Worm (Caenorhabditis elegans) whole organism, L2 larva: Measurements from ENCODE around the gene nas-4.

ENCODE experiments used
- R02D3.7 ChIP-seq: fragments of 150-350 bp; optimal IDR thresholded peaks from 2 replicates; lab custom pipeline; 2014; ENCODE audit warnings: missing biosample characterization, missing genetic modification characterization
- alr-1 ChIP-seq: fragments of 150-350 bp; optimal IDR thresholded peaks from 2 replicates; lab custom pipeline; 2014; ENCODE audit warnings: missing biosample characterization, missing genetic modification characterization
- ama-1 ChIP-seq: fragments of 150-350 bp; optimal IDR thresholded peaks from 2 replicates; lab custom pipeline; 2018; ENCODE audit warnings: inconsistent platforms
- blmp-1 ChIP-seq: sonication (generic microtip); optimal IDR thresholded peaks from 2 replicates; lab custom pipeline; 2017; ENCODE audit warnings: missing genetic modification characterization, mild to moderate bottlenecking, missing compliant biosample characterization, antibody characterized with exemption, moderate library complexity; ENCODE audit not compliant: insufficient read depth
- ceh-82 ChIP-seq: fragments of 150-350 bp; optimal IDR thresholded peaks from 2 replicates; lab custom pipeline; 2014; ENCODE audit warnings: missing biosample characterization, missing genetic modification characterization
- egl-27 ChIP-seq: sonication (generic microtip); optimal IDR thresholded peaks from 3 replicates; lab custom pipeline; 2017; ENCODE audit warnings: missing biosample characterization, missing genetic modification reagents, missing genetic modification characterization
- fos-1 ChIP-seq: fragments of 150-350 bp; optimal IDR thresholded peaks from 2 replicates; lab custom pipeline; 2014; ENCODE audit warnings: missing biosample characterization, missing genetic modification characterization
- mab-5 ChIP-seq: fragments of 150-350 bp; optimal IDR thresholded peaks from 2 replicates; lab custom pipeline; 2014; ENCODE audit warnings: missing biosample characterization, missing genetic modification characterization
- sma-3 ChIP-seq: sonication (generic microtip); optimal IDR thresholded peaks from 2 replicates; lab custom pipeline; 2016; ENCODE audit warnings: missing genetic modification reagents, missing genetic modification characterization, missing compliant biosample characterization
- unc-55 ChIP-seq: fragments of 150-350 bp; sonication (generic microtip); optimal IDR thresholded peaks from 3 replicates; lab custom pipeline; 2014; ENCODE audit warnings: missing biosample characterization, missing genetic modification reagents, missing genetic modification characterization
- unc-62 ChIP-seq: fragments of 150-350 bp; optimal IDR thresholded peaks from 2 replicates; lab custom pipeline; 2014; ENCODE audit warnings: missing biosample characterization, missing genetic modification reagents, missing genetic modification characterization
- zag-1 ChIP-seq: fragments of 150-350 bp; optimal IDR thresholded peaks from 2 replicates; lab custom pipeline; 2014; ENCODE audit warnings: missing biosample characterization, missing genetic modification characterization

DNA sequence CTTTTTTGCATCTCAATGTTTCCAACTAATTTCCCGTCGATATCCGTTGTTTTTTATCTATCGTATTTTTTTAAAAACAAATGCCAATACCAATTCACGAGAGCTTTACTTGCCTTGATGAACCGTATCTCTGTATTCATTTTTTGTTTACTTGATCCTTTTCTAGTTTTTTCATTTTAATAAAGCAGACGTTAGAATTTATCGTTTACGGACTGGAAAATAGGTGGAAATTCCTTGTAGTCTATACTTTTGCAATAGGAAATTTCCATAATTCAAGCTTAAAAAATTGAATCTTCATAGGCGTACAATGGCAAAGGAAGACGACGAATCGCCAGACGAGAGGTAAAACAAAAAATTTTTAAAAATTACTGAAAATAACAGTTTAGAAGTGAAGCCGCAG lies 44.4 kb upstream of the nas-4 start, which contains the start of gene algn-1:
- TF ChIP-seq unc-62 (GFP tag; lab: Kevin White, UChicago) = no peak
- no peak for TF ChIP-seq zag-1 (tag; lab: Kevin White, UChicago)
- TF ChIP-seq fos-1 (tag; lab: Kevin White, UChicago) = no peak
- no peak for TF ChIP-seq egl-27 (tag; lab: Kevin White, UChicago)
- TF ChIP-seq ama-1 (lab: Kevin White, UChicago) = no peak
- TF ChIP-seq sma-3 = no peak
- no peak for TF ChIP-seq blmp-1 (tag; lab: Kevin White, UChicago)
- no peak for TF ChIP-seq unc-55 (GFP tag; lab: Kevin White, UChicago)
- TF ChIP-seq ceh-82 = no peak
- no peak for TF ChIP-seq mab-5 (tag; lab: Kevin White, UChicago)
- TF ChIP-seq alr-1 (tag; lab: Kevin White, UChicago) = no peak
- no peak for TF ChIP-seq R02D3.7 (tag; lab: Kevin White, UChicago)
